Worm (Caenorhabditis elegans): ENCODE data around the gene copz-1.

DNA sequence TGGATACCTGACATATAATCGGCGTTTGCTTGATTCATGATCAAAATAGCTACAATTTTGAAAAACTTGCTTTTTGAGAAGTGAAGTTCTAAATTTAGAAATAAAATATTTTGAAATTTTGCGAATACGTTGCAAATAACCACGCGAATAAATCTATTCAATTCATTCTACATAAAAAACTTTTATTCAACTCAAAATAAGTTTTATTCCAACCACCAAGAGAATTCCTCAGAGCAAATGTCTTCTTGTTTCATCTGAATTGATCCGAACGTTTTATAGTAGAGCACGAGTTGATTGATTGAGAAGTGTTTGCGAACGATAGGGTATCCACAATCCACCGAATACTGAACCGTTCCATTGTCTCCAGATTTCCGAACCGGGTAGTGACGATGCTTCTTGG is 43.1 kb downstream of the copz-1 start, which contains the start of gene F44F4.9:
- TF ChIP-seq snpc-4 (tag; optimal IDR thresholded peaks at IDR 0.05) (no peak), nhr-237 (tag; optimal IDR thresholded peaks at IDR 0.05) (no peak), nhr-23 (tag; optimal IDR thresholded peaks at IDR 0.05) (no peak), ZK546.5 (tag; optimal IDR thresholded peaks at IDR 0.05) (no peak), R02D3.7 (tag; optimal IDR thresholded peaks at IDR 0.05) (no peak), nhr-77 (tag; optimal IDR thresholded peaks at IDR 0.05) (no peak)
